ENCODE assay signal across 2 fruit fly cellular contexts in the genomic region with DNA sequence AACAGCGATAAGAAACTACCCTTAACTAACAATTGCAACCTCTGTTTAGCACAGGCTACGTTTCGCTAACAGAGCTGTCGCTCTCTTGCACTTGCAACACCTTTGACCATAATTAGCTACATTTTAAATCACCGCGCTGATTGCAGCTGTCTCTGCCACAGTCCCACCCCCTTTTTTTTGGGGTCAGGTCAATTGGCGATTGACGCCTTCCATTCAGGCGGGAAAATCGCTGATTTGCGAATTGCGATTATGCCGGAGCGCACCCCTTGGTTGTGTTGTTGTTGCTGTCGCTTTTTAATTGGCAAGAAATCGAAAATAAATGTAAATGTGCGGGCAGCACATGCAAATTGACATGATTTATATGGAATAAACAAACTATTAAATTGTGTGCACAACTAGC.
TF ChIP-seq lines count a peak whose summit lies in the region.

No protein-coding gene starts in this region.

TF ChIP-seq in whole organism, adult, 20 proteins besides CTCF, POLR2A, EP300 and RAD21:
- no peak for TF ChIP-seq toe (GFP tag; optimal IDR thresholded peaks at IDR 0.05; lab: Kevin White, UChicago)
- peak; percentile 31 for TF ChIP-seq cic (GFP tag; optimal IDR thresholded peaks at IDR 0.05; lab: Kevin White, UChicago)
- TF ChIP-seq tj (GFP tag; optimal IDR thresholded peaks at IDR 0.05; lab: Kevin White, UChicago): peak; percentile 65
- TF ChIP-seq CG14711 (tag; optimal IDR thresholded peaks at IDR 0.05; lab: Kevin White, UChicago): no peak

TF ChIP-seq in whole organism, prepupa, 60 proteins besides CTCF, POLR2A, EP300 and RAD21:
- TF ChIP-seq svp (GFP tag; lab: Kevin White, UChicago) (peak; percentile 86), net (GFP tag; optimal IDR thresholded peaks at IDR 0.05; lab: Kevin White, UChicago) (no peak)
